Worm (Caenorhabditis elegans) whole organism, young adult: ENCODE data around the gene W02B3.7.

Source experiments
- B0035.1 ChIP-seq: sonication (generic microtip); optimal IDR thresholded peaks from 2 replicates; lab custom pipeline; 2016; ENCODE audit warnings: missing genetic modification characterization, mild to moderate bottlenecking, missing compliant biosample characterization, missing genotype, missing genetic modification reagents
- F39B2.1 ChIP-seq: fragments of 200-800 bp; sonication (Bioruptor generic); IDR thresholded peaks from 2 replicates; pipeline ENCODE4 v1.3.6; 2022; ENCODE audit warnings: missing genetic modification reagents, missing genetic modification characterization, missing compliant biosample characterization
- F57A8.1 ChIP-seq: fragments of 200-800 bp; sonication (Bioruptor generic); optimal IDR thresholded peaks from 2 replicates; lab custom pipeline; 2018; ENCODE audit warnings: mild to moderate bottlenecking, missing genetic modification characterization, moderate library complexity, missing compliant biosample characterization
- Y53F4B.3 ChIP-seq: fragments of 200-800 bp; sonication (Bioruptor generic); IDR thresholded peaks from 2 replicates; pipeline ENCODE4 v1.3.6; 2022; ENCODE audit warnings: missing genetic modification reagents, missing genetic modification characterization, missing compliant biosample characterization
- Y53G8AR.9 ChIP-seq: fragments of 200-800 bp; sonication (Bioruptor generic); conservative IDR thresholded peaks from 2 replicates; pipeline ENCODE4 v1.3.6; 2022; ENCODE audit warnings: missing genetic modification reagents, missing genetic modification characterization, missing compliant biosample characterization
- Y79H2A.3 ChIP-seq: fragments of 200-800 bp; sonication (Bioruptor generic); conservative IDR thresholded peaks from 2 replicates; pipeline ENCODE4 v1.3.6; 2022; ENCODE audit warnings: missing genetic modification reagents, missing genetic modification characterization, missing compliant biosample characterization
- ccch-3 ChIP-seq: fragments of 200-800 bp; sonication (Bioruptor generic); optimal IDR thresholded peaks from 2 replicates; lab custom pipeline; 2018; ENCODE audit warnings: mild to moderate bottlenecking, missing genetic modification characterization, missing compliant biosample characterization
- cebp-1 ChIP-seq, 2 experiments: fragments of 200-800 bp in 1 of 2; sonication (Bioruptor generic) in 1 of 2; sonication (generic microtip) in 1 of 2; IDR thresholded peaks in 1 of 2; optimal IDR thresholded peaks in 1 of 2; 2 replicates each; pipeline versions ENCODE4 v1.3.6 to Lab custom; 2017 to 2022; ENCODE audit warnings: missing compliant biosample characterization in 2 of 2, missing genetic modification characterization in 2 of 2, mild to moderate bottlenecking in 1 of 2, missing genetic modification reagents in 1 of 2, moderate library complexity in 1 of 2
- ceh-27 ChIP-seq: fragments of 200-800 bp; sonication (Bioruptor generic); optimal IDR thresholded peaks from 2 replicates; lab custom pipeline; 2018; ENCODE audit warnings: mild to moderate bottlenecking, missing genetic modification characterization, moderate library complexity, missing compliant biosample characterization
- ceh-79 ChIP-seq: sonication (generic microtip); optimal IDR thresholded peaks from 2 replicates; lab custom pipeline; 2017; ENCODE audit warnings: mild to moderate bottlenecking, missing genetic modification characterization, missing compliant biosample characterization
- efl-1 ChIP-seq: fragments of 150-350 bp; optimal IDR thresholded peaks from 2 replicates; lab custom pipeline; 2014; ENCODE audit warnings: missing biosample characterization, missing genetic modification reagents, missing genetic modification characterization
- egl-44 ChIP-seq: fragments of 200-800 bp; sonication (Bioruptor generic); IDR thresholded peaks from 2 replicates; pipeline ENCODE4 v1.3.6; 2022; ENCODE audit warnings: missing genetic modification reagents, missing genetic modification characterization, missing compliant biosample characterization
- egrh-3 ChIP-seq: fragments of 200-800 bp; sonication (Bioruptor generic); IDR thresholded peaks from 2 replicates; pipeline ENCODE4 v1.3.6; 2022; ENCODE audit warnings: missing genetic modification reagents, missing genetic modification characterization, missing compliant biosample characterization
- ekl-4 ChIP-seq: fragments of 200-800 bp; sonication (Bioruptor generic); IDR thresholded peaks from 2 replicates; pipeline ENCODE4 v1.3.6; 2022; ENCODE audit warnings: missing genetic modification reagents, missing genetic modification characterization, missing compliant biosample characterization
- fkh-3 ChIP-seq: sonication (generic microtip); optimal IDR thresholded peaks from 2 replicates; lab custom pipeline; 2016; ENCODE audit warnings: mild to moderate bottlenecking, missing genetic modification characterization, missing compliant biosample characterization
- gei-17 ChIP-seq: fragments of 200-800 bp; sonication (Bioruptor generic); optimal IDR thresholded peaks from 2 replicates; lab custom pipeline; 2018; ENCODE audit warnings: mild to moderate bottlenecking, missing genetic modification characterization, missing compliant biosample characterization
- hmg-1.2 ChIP-seq: fragments of 200-800 bp; sonication (Bioruptor generic); IDR thresholded peaks from 2 replicates; pipeline ENCODE4 v1.3.6; 2022; ENCODE audit warnings: missing genetic modification reagents, missing genetic modification characterization, missing compliant biosample characterization
- hrde-1 ChIP-seq: sonication (generic microtip); optimal IDR thresholded peaks from 2 replicates; lab custom pipeline; 2016; ENCODE audit warnings: missing genetic modification characterization, mild to moderate bottlenecking, missing compliant biosample characterization, moderate library complexity, missing genotype, missing genetic modification reagents, borderline replicate concordance
- lag-1 ChIP-seq: fragments of 200-800 bp; sonication (Bioruptor generic); IDR thresholded peaks from 2 replicates; pipeline ENCODE4 v1.3.6; 2022; ENCODE audit warnings: missing genetic modification reagents, missing genetic modification characterization, missing compliant biosample characterization
- let-607 ChIP-seq, 2 experiments: fragments of 200-800 bp in 1 of 2; sonication (Bioruptor generic) in 1 of 2; sonication (generic microtip) in 1 of 2; optimal IDR thresholded peaks; 2 replicates each; lab custom pipeline; 2016 to 2018; ENCODE audit warnings: mild to moderate bottlenecking in 2 of 2, missing compliant biosample characterization in 2 of 2, missing genetic modification characterization in 2 of 2, moderate library complexity in 2 of 2, missing genotype in 1 of 2
- lin-26 ChIP-seq: fragments of 200-800 bp; sonication (Bioruptor generic); IDR thresholded peaks from 2 replicates; pipeline ENCODE4 v1.3.6; 2022; ENCODE audit warnings: missing genetic modification reagents, missing genetic modification characterization, missing compliant biosample characterization
- lin-40 ChIP-seq: sonication (generic microtip); optimal IDR thresholded peaks from 2 replicates; lab custom pipeline; 2016; ENCODE audit warnings: missing genetic modification characterization, mild to moderate bottlenecking, missing compliant biosample characterization, missing genotype, missing genetic modification reagents
- lsy-27 ChIP-seq: sonication (generic microtip); optimal IDR thresholded peaks from 2 replicates; lab custom pipeline; 2017; ENCODE audit warnings: missing genetic modification characterization, mild to moderate bottlenecking, missing compliant biosample characterization, antibody characterized with exemption, missing genotype, borderline replicate concordance; ENCODE audit not compliant: insufficient read depth
- madf-6 ChIP-seq: fragments of 200-800 bp; sonication (Bioruptor generic); IDR thresholded peaks from 2 replicates; pipeline ENCODE4 v1.3.6; 2022; ENCODE audit warnings: missing genetic modification reagents, missing genetic modification characterization, missing compliant biosample characterization
- nfya-1 ChIP-seq: sonication (generic microtip); optimal IDR thresholded peaks from 2 replicates; lab custom pipeline; 2017; ENCODE audit warnings: antibody characterized with exemption, missing compliant biosample characterization, missing genetic modification characterization, borderline replicate concordance; ENCODE audit not compliant: insufficient read depth
- nfya-2 ChIP-seq: fragments of 200-800 bp; sonication (Bioruptor generic); IDR thresholded peaks from 2 replicates; pipeline ENCODE4 v1.3.6; 2022; ENCODE audit warnings: missing genetic modification reagents, missing genetic modification characterization, missing compliant biosample characterization
- nhr-80 ChIP-seq: sonication (generic microtip); optimal IDR thresholded peaks from 2 replicates; lab custom pipeline; 2016; ENCODE audit warnings: missing genetic modification characterization, missing compliant biosample characterization
- nhr-90 ChIP-seq: sonication (generic microtip); optimal IDR thresholded peaks from 2 replicates; lab custom pipeline; 2016; ENCODE audit warnings: missing genotype, mild to moderate bottlenecking, missing genetic modification characterization, missing compliant biosample characterization
- snpc-1.3 ChIP-seq: sonication (generic microtip); optimal IDR thresholded peaks from 2 replicates; lab custom pipeline; 2017; ENCODE audit warnings: missing genetic modification characterization, mild to moderate bottlenecking, missing compliant biosample characterization, antibody characterized with exemption, moderate library complexity, missing genotype, missing genetic modification reagents; ENCODE audit not compliant: insufficient read depth
- snpc-3.4 ChIP-seq: sonication (generic microtip); optimal IDR thresholded peaks from 2 replicates; lab custom pipeline; 2017; ENCODE audit warnings: missing genetic modification characterization, mild to moderate bottlenecking, missing compliant biosample characterization, antibody characterized with exemption, moderate library complexity, missing genotype, missing genetic modification reagents
- sptf-2 ChIP-seq: fragments of 200-800 bp; sonication (Bioruptor generic); optimal IDR thresholded peaks from 2 replicates; lab custom pipeline; 2018; ENCODE audit warnings: mild to moderate bottlenecking, missing genetic modification characterization, missing compliant biosample characterization
- unc-130 ChIP-seq: sonication (generic microtip); optimal IDR thresholded peaks from 2 replicates; lab custom pipeline; 2016; ENCODE audit warnings: missing genetic modification reagents, missing genetic modification characterization, missing compliant biosample characterization
- ztf-18 ChIP-seq: sonication (generic microtip); optimal IDR thresholded peaks from 2 replicates; lab custom pipeline; 2016; ENCODE audit warnings: missing genotype, mild to moderate bottlenecking, missing genetic modification characterization, missing compliant biosample characterization
- ztf-25 ChIP-seq: fragments of 200-800 bp; sonication (Bioruptor generic); IDR thresholded peaks from 2 replicates; pipeline ENCODE4 v1.3.6; 2022; ENCODE audit warnings: missing genetic modification reagents, missing genetic modification characterization, missing compliant biosample characterization

W02B3.7 gene

DNA sequence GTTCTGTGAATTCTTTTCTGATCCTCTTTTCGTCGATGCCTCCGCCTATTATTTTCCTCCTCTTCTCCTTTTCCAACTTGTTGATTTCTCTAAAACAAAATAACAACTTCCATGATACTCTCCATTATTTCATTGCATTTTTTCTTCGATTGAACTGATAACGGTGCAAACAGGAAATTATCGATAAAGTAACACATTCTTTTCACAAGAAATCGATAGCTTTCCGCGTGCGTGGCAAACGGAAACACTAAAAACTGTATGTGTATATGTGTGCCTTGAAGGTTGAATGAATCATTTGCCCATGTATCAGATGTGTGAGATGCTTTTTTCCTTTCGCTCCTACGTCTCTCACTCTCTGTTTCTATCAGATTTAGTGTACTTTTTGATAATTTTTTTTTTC is 40.2 kb downstream of the W02B3.7 start:
- TF ChIP-seq nhr-80 (tag; lab: Kevin White, UChicago) (peak; percentile 63), Y53G8AR.9 (GFP tag; lab: Robert Waterston, UW) (no peak)

DNA sequence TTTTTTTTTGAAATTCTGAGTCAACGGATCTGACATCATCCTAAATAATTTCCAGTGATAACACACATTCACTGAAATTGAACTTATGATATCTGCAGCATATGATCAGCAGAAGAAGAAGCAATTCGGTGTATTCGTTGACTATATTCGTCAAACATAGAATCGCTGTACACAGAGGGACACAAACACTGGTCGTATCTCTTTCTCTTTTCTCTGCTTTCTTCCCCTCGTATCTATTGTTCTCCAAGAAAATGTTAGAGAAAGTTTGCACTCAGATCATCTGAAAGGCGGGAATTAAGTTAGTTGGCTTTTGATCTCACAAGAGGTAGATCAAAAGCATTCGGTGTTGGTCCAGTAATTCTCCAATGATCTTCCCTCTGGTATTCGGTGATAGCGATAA is 41.3 kb downstream of the W02B3.7 start:
- TF ChIP-seq lsy-27 (tag; lab: Kevin White, UChicago): no peak
- no peak for TF ChIP-seq snpc-1.3 (tag; lab: Kevin White, UChicago)
- TF ChIP-seq egrh-3 (GFP tag; lab: Robert Waterston, UW): no peak
- no peak for TF ChIP-seq hrde-1 (tag; lab: Kevin White, UChicago)
- TF ChIP-seq nhr-90 (tag; lab: Kevin White, UChicago): no peak
- no peak for TF ChIP-seq lag-1 (GFP tag; lab: Robert Waterston, UW)
- no peak for TF ChIP-seq gei-17 (GFP tag; lab: Kevin White, UChicago)
- no peak for TF ChIP-seq ceh-79 (tag; lab: Kevin White, UChicago)
- no peak for TF ChIP-seq lin-40 (tag; lab: Kevin White, UChicago)
- TF ChIP-seq snpc-3.4 (tag; lab: Kevin White, UChicago): no peak
- TF ChIP-seq ccch-3 (GFP tag; lab: Kevin White, UChicago): no peak
- TF ChIP-seq Y53G8AR.9 (GFP tag; lab: Robert Waterston, UW): no peak
- TF ChIP-seq ztf-18: no peak
- no peak for TF ChIP-seq sptf-2 (GFP tag; lab: Kevin White, UChicago)
- no peak for TF ChIP-seq ceh-27 (GFP tag; lab: Kevin White, UChicago)
- no peak for TF ChIP-seq Y79H2A.3 (GFP tag; lab: Robert Waterston, UW)
- TF ChIP-seq nhr-80 (tag; lab: Kevin White, UChicago): no peak
- TF ChIP-seq egl-44 (GFP tag; lab: Robert Waterston, UW): no peak
- TF ChIP-seq F57A8.1 (GFP tag; lab: Kevin White, UChicago): no peak

DNA sequence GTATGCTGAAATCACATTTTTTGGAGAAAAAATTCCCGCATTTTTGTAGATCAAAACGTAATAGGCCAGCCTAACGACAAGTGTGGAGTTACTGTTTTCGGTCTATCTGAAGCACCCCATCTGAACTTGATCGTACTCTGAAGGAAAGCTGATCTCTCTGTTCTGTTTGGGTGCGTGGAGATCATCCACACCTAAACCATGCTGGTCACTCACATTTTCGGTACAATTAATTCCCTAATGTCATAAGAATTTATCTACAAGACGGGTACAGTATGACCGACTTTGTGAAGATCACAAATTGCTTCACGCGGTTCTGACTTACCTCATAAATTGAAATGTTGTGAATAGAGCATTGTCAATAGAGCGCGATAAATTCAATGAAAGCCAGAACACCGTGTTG is 41.9 kb downstream of the W02B3.7 start:
- TF ChIP-seq madf-6 (GFP tag; lab: Robert Waterston, UW) (no peak), nfya-2 (GFP tag; lab: Robert Waterston, UW) (no peak), F39B2.1 (GFP tag; lab: Robert Waterston, UW) (no peak), sptf-2 (GFP tag; lab: Kevin White, UChicago) (no peak), egl-44 (GFP tag; lab: Robert Waterston, UW) (no peak), efl-1 (no peak), fkh-3 (tag; lab: Kevin White, UChicago) (no peak), cebp-1 (GFP tag; IDR thresholded peaks at IDR 0.05; lab: Robert Waterston, UW) (no peak), cebp-1 (tag; optimal IDR thresholded peaks at IDR 0.05; lab: Kevin White, UChicago) (no peak), ztf-25 (GFP tag; lab: Robert Waterston, UW) (no peak), ekl-4 (GFP tag; lab: Robert Waterston, UW) (no peak), lin-40 (tag; lab: Kevin White, UChicago) (no peak), nfya-1 (no peak)
- TF ChIP-seq, all 124 proteins: peak for 0

DNA sequence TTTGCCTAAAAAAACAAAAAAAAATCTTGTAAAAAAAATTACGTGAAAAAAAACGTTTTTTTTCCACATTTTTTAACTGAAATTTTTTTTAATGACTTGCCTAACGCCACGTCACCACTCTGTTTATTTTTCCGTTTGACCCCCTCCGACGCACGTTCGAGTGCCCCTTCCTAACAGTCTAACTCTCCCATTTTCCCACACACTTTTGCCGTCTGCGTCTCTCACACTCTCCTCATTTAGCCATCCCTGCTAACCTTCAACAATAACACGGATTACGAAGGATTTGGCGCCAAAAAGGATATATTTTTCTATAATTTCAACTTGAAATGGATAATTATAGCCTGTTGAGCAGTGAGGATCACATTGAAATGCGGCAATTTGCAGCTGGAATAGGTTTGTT is 44.6 kb downstream of the W02B3.7 start:
- TF ChIP-seq B0035.1 (tag; lab: Kevin White, UChicago): no peak
- TF ChIP-seq nfya-1: no peak
- TF ChIP-seq Y53F4B.3 (GFP tag; lab: Robert Waterston, UW): no peak
- TF ChIP-seq let-607 (tag; optimal IDR thresholded peaks at IDR 0.05; lab: Kevin White, UChicago): peak in 1 of 2 experiments; percentile 45
- no peak for TF ChIP-seq unc-130 (GFP tag; lab: Kevin White, UChicago)
- TF ChIP-seq lin-26 (GFP tag; lab: Robert Waterston, UW): no peak
- peak; percentile 69; the same call in 1 of the 2 replicates for TF ChIP-seq hmg-1.2 (GFP tag; lab: Robert Waterston, UW)
- TF ChIP-seq, all 124 proteins: peak for 2
